Fruit fly (Drosophila melanogaster) whole organism, prepupa: ENCODE results near the gene CG6567.

Source experiments
- Blimp-1 ChIP-seq: fragments of 200-800 bp; sonication (Bioruptor generic); optimal IDR thresholded peaks from 3 replicates; lab custom pipeline; 2017; ENCODE audit warnings: missing biosample characterization, missing genetic modification characterization, mild to moderate bottlenecking, moderate library complexity, missing genetic modification reagents
- CG10631 ChIP-seq: fragments of 200-800 bp; sonication (Bioruptor generic); optimal IDR thresholded peaks from 2 replicates; lab custom pipeline; 2016; ENCODE audit warnings: missing biosample characterization, missing genetic modification characterization
- CG11902 ChIP-seq: fragments of 200-800 bp; sonication (Bioruptor generic); optimal IDR thresholded peaks from 3 replicates; lab custom pipeline; 2016; ENCODE audit warnings: missing biosample characterization, missing genetic modification characterization
- CG15336 ChIP-seq: fragments of 200-800 bp; sonication (Bioruptor generic); IDR thresholded peaks from 2 replicates; pipeline ENCODE4 v1.3.6; 2022; ENCODE audit warnings: missing biosample characterization, missing genetic modification characterization
- CG16779 ChIP-seq: fragments of 200-800 bp; sonication (Bioruptor generic); optimal IDR thresholded peaks from 3 replicates; lab custom pipeline; 2017; ENCODE audit warnings: missing biosample characterization, mild to moderate bottlenecking, missing genetic modification characterization
- CG31627 ChIP-seq: fragments of 200-800 bp; sonication (Bioruptor generic); optimal IDR thresholded peaks from 3 replicates; lab custom pipeline; 2016; ENCODE audit warnings: missing biosample characterization, missing genetic modification characterization
- CG32006 ChIP-seq: fragments of 200-800 bp; sonication (Bioruptor generic); optimal IDR thresholded peaks from 3 replicates; lab custom pipeline; 2017; ENCODE audit warnings: missing biosample characterization, mild to moderate bottlenecking, missing genetic modification characterization
- CG34406 ChIP-seq: fragments of 200-800 bp; sonication (Bioruptor generic); optimal IDR thresholded peaks from 3 replicates; lab custom pipeline; 2016; ENCODE audit warnings: missing biosample characterization, missing genetic modification characterization
- CG4318 ChIP-seq: fragments of 200-800 bp; sonication (Bioruptor generic); optimal IDR thresholded peaks from 3 replicates; lab custom pipeline; 2017; ENCODE audit warnings: missing biosample characterization, mild to moderate bottlenecking, missing genetic modification characterization
- CG6163 ChIP-seq: fragments of 200-800 bp; sonication (Bioruptor generic); IDR thresholded peaks from 3 replicates; pipeline ENCODE4 v1.3.6; 2022; ENCODE audit warnings: missing biosample characterization, missing genetic modification characterization
- CG6792 ChIP-seq: fragments of 200-800 bp; sonication (Bioruptor generic); optimal IDR thresholded peaks from 3 replicates; lab custom pipeline; 2016; ENCODE audit warnings: missing biosample characterization, missing genetic modification characterization
- CG9139 ChIP-seq: fragments of 200-800 bp; sonication (Bioruptor generic); optimal IDR thresholded peaks from 3 replicates; lab custom pipeline; 2017; ENCODE audit warnings: missing biosample characterization, mild to moderate bottlenecking, missing genetic modification characterization
- Eip93F ChIP-seq: fragments of 200-800 bp; sonication (Bioruptor generic); optimal IDR thresholded peaks from 2 replicates; lab custom pipeline; 2016; ENCODE audit warnings: missing biosample characterization, mild to moderate bottlenecking, missing genetic modification characterization
- Gug ChIP-seq: fragments of 200-800 bp; sonication (Bioruptor generic); IDR thresholded peaks from 2 replicates; pipeline ENCODE4 v1.3.6; 2022; ENCODE audit warnings: missing biosample characterization, missing genetic modification characterization
- Hr38 ChIP-seq: sonication (Bioruptor generic); optimal IDR thresholded peaks from 2 replicates; lab custom pipeline; 2016; ENCODE audit warnings: missing biosample characterization, missing genetic modification characterization
- Met ChIP-seq: fragments of 200-800 bp; sonication (Bioruptor generic); optimal IDR thresholded peaks from 3 replicates; lab custom pipeline; 2016; ENCODE audit warnings: missing biosample characterization, missing genetic modification characterization
- Smox ChIP-seq: fragments of 200-800 bp; sonication (Bioruptor generic); optimal IDR thresholded peaks from 3 replicates; lab custom pipeline; 2016; ENCODE audit warnings: missing biosample characterization, missing genetic modification characterization
- Sox102F ChIP-seq: fragments of 200-800 bp; sonication (Bioruptor generic); optimal IDR thresholded peaks from 2 replicates; lab custom pipeline; 2016; ENCODE audit warnings: missing biosample characterization, mild to moderate bottlenecking, missing genetic modification characterization
- achi ChIP-seq: fragments of 200-800 bp; sonication (Bioruptor generic); optimal IDR thresholded peaks from 3 replicates; lab custom pipeline; 2016; ENCODE audit warnings: missing biosample characterization, missing genetic modification characterization
- acj6 ChIP-seq: fragments of 200-800 bp; sonication (Bioruptor generic); optimal IDR thresholded peaks from 3 replicates; lab custom pipeline; 2016; ENCODE audit warnings: missing biosample characterization, missing genetic modification characterization
- dsx ChIP-seq: fragments of 200-800 bp; optimal IDR thresholded peaks from 3 replicates; lab custom pipeline; 2019; ENCODE audit warnings: missing biosample characterization, mild to moderate bottlenecking, missing genetic modification characterization, moderate library complexity; ENCODE audit not compliant: poor library complexity, severe bottlenecking
- eg ChIP-seq: fragments of 200-800 bp; sonication (Bioruptor generic); IDR thresholded peaks from 3 replicates; pipeline ENCODE4 v1.3.6; 2022; ENCODE audit warnings: missing biosample characterization, missing genetic modification characterization
- esn ChIP-seq: fragments of 200-800 bp; sonication (Bioruptor generic); optimal IDR thresholded peaks from 2 replicates; lab custom pipeline; 2016; ENCODE audit warnings: missing biosample characterization, mild to moderate bottlenecking, missing genetic modification characterization, moderate library complexity
- fd59A ChIP-seq: fragments of 200-800 bp; sonication (Bioruptor generic); optimal IDR thresholded peaks from 2 replicates; lab custom pipeline; 2017; ENCODE audit warnings: missing biosample characterization, mild to moderate bottlenecking, missing genetic modification characterization, missing genetic modification reagents
- net ChIP-seq: fragments of 200-800 bp; sonication (Bioruptor generic); optimal IDR thresholded peaks from 3 replicates; lab custom pipeline; 2016; ENCODE audit warnings: missing biosample characterization, missing genetic modification characterization
- salr ChIP-seq, 2 experiments: fragments of 200-800 bp; sonication (Bioruptor generic); optimal IDR thresholded peaks; 3 replicates each; lab custom pipeline; 2016 to 2018; ENCODE audit warnings: missing biosample characterization in 2 of 2, missing genetic modification characterization in 2 of 2, mild to moderate bottlenecking in 1 of 2
- svp ChIP-seq: fragments of 200-800 bp; sonication (Bioruptor generic); peaks from one replicate; lab custom pipeline; 2016; ENCODE audit warnings: missing biosample characterization, missing genetic modification characterization
- topi ChIP-seq: fragments of 200-800 bp; sonication (Bioruptor generic); optimal IDR thresholded peaks from 3 replicates; lab custom pipeline; 2016; ENCODE audit warnings: missing biosample characterization, missing genetic modification characterization

Gene CG6567

DNA sequence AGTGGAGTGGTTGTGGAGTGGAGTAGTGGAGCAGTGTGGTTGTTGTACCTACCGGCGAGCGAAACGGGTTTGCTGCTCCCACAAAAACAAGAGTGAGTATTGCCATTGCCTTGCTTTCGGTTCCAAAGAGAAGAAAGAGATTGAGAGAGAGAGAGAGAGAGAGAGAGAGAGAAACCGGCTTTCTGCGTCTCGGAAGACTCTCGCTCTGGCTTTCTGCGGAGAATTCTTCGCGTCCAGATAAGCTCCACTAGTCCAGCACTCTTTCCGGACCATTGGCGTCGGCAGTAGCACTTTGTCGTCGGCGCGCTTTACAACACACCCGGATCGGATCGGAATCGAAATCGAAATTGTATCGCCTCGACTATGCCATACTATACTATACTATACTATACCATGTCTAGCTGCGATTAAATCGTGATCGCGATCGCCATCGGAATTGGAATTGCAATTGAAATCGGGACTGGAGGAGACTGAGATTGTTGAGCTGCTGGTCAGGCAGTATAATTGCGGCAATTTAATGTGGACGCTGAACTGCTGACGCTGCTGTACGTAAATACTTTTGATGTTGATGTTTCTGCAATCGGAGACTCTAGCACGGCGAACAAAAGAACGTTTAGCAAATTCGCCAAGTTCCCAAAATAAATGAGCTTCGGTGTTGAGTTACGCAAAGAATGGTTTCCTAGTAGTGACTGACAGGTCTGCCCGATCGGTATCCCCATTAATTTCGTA is 27.3 kb downstream of the CG6567 start, which contains the start of gene Cad86C (continued):
- TF ChIP-seq Sox102F (peak; percentile 47), CG15336 (GFP tag; lab: Robert Waterston, UW) (peak; percentile 26; the same call in 1 of the 2 replicates), CG4318 (no peak), CG16779 (peak; percentile 39), fd59A (no peak), esn (GFP tag; lab: Kevin White, UChicago) (peak; percentile 15), salr (GFP tag; optimal IDR thresholded peaks at IDR 0.05; lab: Kevin White, UChicago) (no peak), CG6792 (GFP tag; lab: Kevin White, UChicago) (no peak)

DNA sequence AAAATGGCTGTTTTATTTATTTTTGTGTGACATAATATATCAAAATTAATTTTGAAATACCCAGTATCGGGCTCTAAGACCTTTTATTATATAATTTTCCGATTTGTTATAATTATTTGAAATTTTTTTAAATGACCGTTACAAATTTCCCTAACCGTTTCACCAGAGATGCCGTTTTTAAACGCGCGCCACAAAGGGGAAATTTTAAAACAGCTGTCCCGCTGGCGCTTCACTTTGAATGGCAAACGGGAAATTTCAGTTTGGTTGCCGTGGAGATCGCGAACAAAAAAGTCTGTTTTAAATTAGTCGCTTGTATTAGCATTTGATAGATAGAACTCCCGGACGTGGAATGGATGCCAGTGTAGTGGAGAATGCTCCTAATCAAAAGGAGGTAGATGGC is 39.2 kb downstream of the CG6567 start, which contains the start of the genes CG14693 and TTLL15:
CG14693 (minus strand) TSS at position 16 of the 400 bp plus-strand sequence.
TTLL15 (plus strand) TSS at position 257 of the 400 bp plus-strand sequence.
- TF ChIP-seq achi (GFP tag; lab: Kevin White, UChicago): no peak
- TF ChIP-seq CG11902 (GFP tag; lab: Kevin White, UChicago): no peak
- TF ChIP-seq CG32006: no peak
- TF ChIP-seq CG34406 (GFP tag; lab: Kevin White, UChicago): no peak
- no peak for TF ChIP-seq fd59A
- no peak for TF ChIP-seq dsx (GFP tag; lab: Kevin White, UChicago)
- no peak for TF ChIP-seq topi
- no peak for TF ChIP-seq acj6 (GFP tag; lab: Kevin White, UChicago)
- no peak for TF ChIP-seq esn (GFP tag; lab: Kevin White, UChicago)
- TF ChIP-seq Met (GFP tag; lab: Kevin White, UChicago): no peak
- no peak for TF ChIP-seq net (GFP tag; lab: Kevin White, UChicago)

DNA sequence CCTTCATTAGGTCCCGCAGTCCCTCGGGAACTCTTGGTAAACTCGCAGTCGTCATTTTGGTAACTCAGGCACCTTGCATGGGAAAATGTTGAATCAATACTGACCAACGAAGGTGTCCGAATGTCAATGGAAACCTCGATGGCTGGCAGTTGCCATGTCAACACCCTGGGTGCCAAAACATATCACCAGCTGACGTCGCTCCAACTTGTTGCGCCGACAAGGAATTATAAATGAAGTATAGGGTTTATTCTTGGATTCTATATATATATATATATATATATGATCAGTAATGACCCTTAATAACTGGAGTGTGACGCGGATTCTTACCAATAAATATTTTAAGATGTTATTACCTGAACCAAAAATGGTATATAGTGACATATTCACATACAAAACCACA is 50.4 kb downstream of the CG6567 start, which contains the start of gene CG14692:
CG14692 (minus strand) TSS at position 101 of the 400 bp plus-strand sequence.
- no peak for TF ChIP-seq Blimp-1 (GFP tag; lab: Kevin White, UChicago)
- TF ChIP-seq CG9139: no peak
- TF ChIP-seq Hr38 (GFP tag; lab: Kevin White, UChicago): no peak
- TF ChIP-seq Eip93F: no peak
- TF ChIP-seq svp (GFP tag; lab: Kevin White, UChicago): no peak
- TF ChIP-seq CG6163 (GFP tag; lab: Robert Waterston, UW): no peak
- no peak for TF ChIP-seq eg (GFP tag; lab: Robert Waterston, UW)
- TF ChIP-seq acj6 (GFP tag; lab: Kevin White, UChicago): no peak
- TF ChIP-seq CG10631 (GFP tag; lab: Kevin White, UChicago): no peak
- TF ChIP-seq fd59A: no peak
- no peak for TF ChIP-seq esn (GFP tag; lab: Kevin White, UChicago)
- no peak for TF ChIP-seq CG31627 (GFP tag; lab: Kevin White, UChicago)
- no peak for TF ChIP-seq Met (GFP tag; lab: Kevin White, UChicago)
- no peak for TF ChIP-seq Sox102F
- TF ChIP-seq Gug: no peak
- no peak for TF ChIP-seq CG16779
- no peak for TF ChIP-seq Smox
